Worm (Caenorhabditis elegans) whole organism, L4 larva: ENCODE data around the gene F42G2.2.

Source experiments
- aha-1 ChIP-seq: fragments of 150-350 bp; peaks from one replicate; lab custom pipeline; 2014; ENCODE audit warnings: missing biosample characterization, missing genetic modification characterization
- nhr-237 ChIP-seq: sonication (generic microtip); optimal IDR thresholded peaks from 2 replicates; lab custom pipeline; 2017; ENCODE audit warnings: missing biosample characterization, missing genetic modification characterization
- snpc-4 ChIP-seq: fragments of 150-350 bp; optimal IDR thresholded peaks from 2 replicates; lab custom pipeline; 2014; ENCODE audit warnings: missing biosample characterization, missing genetic modification characterization

DNA sequence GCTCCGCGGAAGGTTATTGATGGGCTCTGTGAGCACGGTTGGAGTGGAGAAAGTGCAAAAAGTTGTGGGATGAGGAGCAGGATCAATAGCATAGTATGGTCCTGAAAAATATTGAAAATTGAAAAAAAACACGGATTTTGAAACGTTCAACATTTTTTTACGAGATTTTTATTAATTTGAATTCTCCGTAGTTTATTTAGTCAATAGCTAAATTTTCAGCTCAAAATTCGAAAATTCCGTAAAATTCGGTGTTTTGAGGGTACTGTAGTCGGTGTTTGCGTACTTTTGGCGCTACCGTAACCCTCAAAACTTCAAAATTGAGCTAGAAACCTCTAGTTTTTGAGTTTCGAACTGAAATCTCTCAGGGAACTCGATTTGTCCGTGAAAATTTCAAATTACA, 36.9 kb downstream of the F42G2.2 start, which contains the start of gene pqn-42:
- TF ChIP-seq aha-1 (tag; lab: Kevin White, UChicago) (no peak), snpc-4 (tag; lab: Kevin White, UChicago) (no peak), nhr-237 (tag; lab: Kevin White, UChicago) (no peak)
